Fruit fly (Drosophila melanogaster) whole organism, embryonic: ENCODE results near the gene nst.

Experiments used
- BEAF-32 ChIP-seq: fragments of 200-800 bp; sonication (Bioruptor generic); optimal IDR thresholded peaks from 3 replicates; lab custom pipeline; 2017; ENCODE audit warnings: missing biosample characterization, missing genetic modification characterization, mild to moderate bottlenecking, moderate library complexity, missing genetic modification reagents
- CG11695 ChIP-seq: fragments of 200-800 bp; sonication (Bioruptor generic); IDR thresholded peaks from 3 replicates; pipeline ENCODE4 v1.3.6; 2022; ENCODE audit warnings: missing biosample characterization, missing genetic modification characterization
- CG12155 ChIP-seq: fragments of 200-800 bp; sonication (Bioruptor generic); optimal IDR thresholded peaks from 3 replicates; lab custom pipeline; 2016; ENCODE audit warnings: missing biosample characterization, missing genetic modification characterization
- CG13624 ChIP-seq: fragments of 200-800 bp; sonication (Bioruptor generic); optimal IDR thresholded peaks from 2 replicates; lab custom pipeline; 2016; ENCODE audit warnings: missing biosample characterization, missing genetic modification characterization
- CG14441 ChIP-seq: fragments of 200-800 bp; sonication (Bioruptor generic); IDR thresholded peaks from 2 replicates; pipeline ENCODE4 v1.3.6; 2022; ENCODE audit warnings: missing biosample characterization, missing genetic modification characterization
- CG15479 ChIP-seq: fragments of 200-800 bp; sonication (Bioruptor generic); optimal IDR thresholded peaks from 3 replicates; lab custom pipeline; 2019; ENCODE audit warnings: missing biosample characterization, mild to moderate bottlenecking, missing genetic modification characterization, moderate library complexity
- CG16779 ChIP-seq: fragments of 200-800 bp; sonication (Bioruptor generic); IDR thresholded peaks from 2 replicates; pipeline ENCODE4 v1.3.6; 2022; ENCODE audit warnings: missing biosample characterization, missing genetic modification characterization
- CG18599 ChIP-seq: fragments of 200-800 bp; sonication (Bioruptor generic); optimal IDR thresholded peaks from 3 replicates; lab custom pipeline; 2017; ENCODE audit warnings: missing biosample characterization, missing genetic modification characterization, mild to moderate bottlenecking, moderate library complexity, missing genetic modification reagents
- CG32767 ChIP-seq: fragments of 200-800 bp; sonication (Bioruptor generic); IDR thresholded peaks from 2 replicates; pipeline ENCODE4 v1.3.6; 2022; ENCODE audit warnings: missing biosample characterization, missing genetic modification characterization
- CG3281 ChIP-seq: fragments of 200-800 bp; sonication (Bioruptor generic); optimal IDR thresholded peaks from 3 replicates; lab custom pipeline; 2017; ENCODE audit warnings: missing biosample characterization, mild to moderate bottlenecking, missing genetic modification characterization
- CG3847 ChIP-seq: fragments of 200-800 bp; sonication (Bioruptor generic); IDR thresholded peaks from 2 replicates; pipeline ENCODE4 v1.3.6; 2022; ENCODE audit warnings: missing biosample characterization, missing genetic modification characterization
- CG4707 ChIP-seq: fragments of 200-800 bp; sonication (Bioruptor generic); optimal IDR thresholded peaks from 2 replicates; lab custom pipeline; 2018; ENCODE audit warnings: missing biosample characterization, mild to moderate bottlenecking, missing genetic modification characterization, moderate library complexity
- CG5953 ChIP-seq: fragments of 200-800 bp; sonication (Bioruptor generic); IDR thresholded peaks from 2 replicates; pipeline ENCODE4 v1.3.6; 2022; ENCODE audit warnings: missing biosample characterization, missing genetic modification characterization
- CG6689 ChIP-seq: fragments of 200-800 bp; sonication (Bioruptor generic); IDR thresholded peaks from 2 replicates; pipeline ENCODE4 v1.3.6; 2022; ENCODE audit warnings: missing biosample characterization, missing genetic modification characterization
- CG7271 ChIP-seq: fragments of 200-800 bp; sonication (Bioruptor generic); optimal IDR thresholded peaks from 2 replicates; lab custom pipeline; 2018; ENCODE audit warnings: missing biosample characterization, mild to moderate bottlenecking, missing genetic modification characterization, moderate library complexity
- CG7372 ChIP-seq: fragments of 200-800 bp; sonication (Bioruptor generic); IDR thresholded peaks from 2 replicates; pipeline ENCODE4 v1.3.6; 2022; ENCODE audit warnings: missing biosample characterization, missing genetic modification characterization
- CG8281 ChIP-seq: fragments of 200-800 bp; sonication (Bioruptor generic); optimal IDR thresholded peaks from 2 replicates; lab custom pipeline; 2018; ENCODE audit warnings: missing biosample characterization, mild to moderate bottlenecking, missing genetic modification characterization, moderate library complexity
- CG9932 ChIP-seq: fragments of 200-800 bp; sonication (Bioruptor generic); IDR thresholded peaks from 2 replicates; pipeline ENCODE4 v1.3.6; 2022; ENCODE audit warnings: missing biosample characterization, missing genetic modification characterization
- CTCF ChIP-seq: fragments of 200-800 bp; sonication (Bioruptor generic); optimal IDR thresholded peaks from 2 replicates; lab custom pipeline; 2017; ENCODE audit warnings: missing biosample characterization, mild to moderate bottlenecking, missing genetic modification characterization, moderate library complexity
- Camta ChIP-seq: fragments of 200-800 bp; sonication (Bioruptor generic); optimal IDR thresholded peaks from 2 replicates; lab custom pipeline; 2016; ENCODE audit warnings: missing biosample characterization, missing genetic modification characterization
- D19B ChIP-seq: fragments of 200-800 bp; sonication (Bioruptor generic); optimal IDR thresholded peaks from 2 replicates; lab custom pipeline; 2017; ENCODE audit warnings: missing biosample characterization, mild to moderate bottlenecking, missing genetic modification characterization
- Hand ChIP-seq: fragments of 200-800 bp; sonication (Bioruptor generic); optimal IDR thresholded peaks from 2 replicates; lab custom pipeline; 2017; ENCODE audit warnings: mild to moderate bottlenecking, missing biosample characterization, missing genetic modification reagents, missing genetic modification characterization
- Hr3 ChIP-seq: fragments of 200-800 bp; sonication (Bioruptor generic); optimal IDR thresholded peaks from 3 replicates; lab custom pipeline; 2016; ENCODE audit warnings: missing biosample characterization, missing genetic modification characterization
- Hr51 ChIP-seq, 2 experiments: fragments of 200-800 bp; sonication (Bioruptor generic); optimal IDR thresholded peaks; 2 replicates in 1 of 2; 3 replicates in 1 of 2; lab custom pipeline; 2016 to 2018; ENCODE audit warnings: missing biosample characterization in 2 of 2, missing genetic modification characterization in 2 of 2, mild to moderate bottlenecking in 1 of 2, moderate library complexity in 1 of 2
- Jarid2 ChIP-seq: fragments of 200-800 bp; sonication (Bioruptor generic); optimal IDR thresholded peaks from 3 replicates; lab custom pipeline; 2017; ENCODE audit warnings: mild to moderate bottlenecking, missing biosample characterization, missing genetic modification reagents, missing genetic modification characterization
- Kr ChIP-seq: fragments of 200-800 bp; sonication (Bioruptor generic); optimal IDR thresholded peaks from 2 replicates; lab custom pipeline; 2017; ENCODE audit warnings: missing biosample characterization, mild to moderate bottlenecking, missing genetic modification characterization
- Optix ChIP-seq: fragments of 200-800 bp; sonication (Bioruptor generic); IDR thresholded peaks from 3 replicates; pipeline ENCODE4 v1.3.6; 2022; ENCODE audit warnings: missing biosample characterization, missing genetic modification characterization
- Scr ChIP-seq: fragments of 200-800 bp; sonication (Bioruptor generic); IDR thresholded peaks from 2 replicates; pipeline ENCODE4 v1.3.6; 2022; ENCODE audit warnings: missing biosample characterization, missing genetic modification characterization; ENCODE audit not compliant: partially characterized antibody
- Sin3A ChIP-seq: fragments of >200 bp; optimal IDR thresholded peaks from 2 replicates; lab custom pipeline; 2018
- Sox100B ChIP-seq: fragments of 200-800 bp; sonication (Bioruptor generic); optimal IDR thresholded peaks from 3 replicates; lab custom pipeline; 2018; ENCODE audit warnings: missing biosample characterization, mild to moderate bottlenecking, missing genetic modification characterization
- Sox102F ChIP-seq: fragments of 200-800 bp; sonication (Bioruptor generic); optimal IDR thresholded peaks from 2 replicates; lab custom pipeline; 2018; ENCODE audit warnings: missing biosample characterization, mild to moderate bottlenecking, missing genetic modification characterization, moderate library complexity
- TFAM ChIP-seq: fragments of 200-800 bp; sonication (Bioruptor generic); optimal IDR thresholded peaks from 2 replicates; lab custom pipeline; 2017; ENCODE audit warnings: missing biosample characterization, missing genetic modification characterization, inconsistent platforms
- Trl ChIP-seq, 3 experiments: fragments of >200 bp in 2 of 3; fragments of 200-800 bp in 1 of 3; sonication (Bioruptor generic) in 1 of 3; optimal IDR thresholded peaks; 2 replicates in 1 of 3; 3 replicates in 2 of 3; lab custom pipeline; 2016 to 2017; ENCODE audit warnings: missing biosample characterization in 1 of 3, missing genetic modification characterization in 1 of 3
- chinmo ChIP-seq: fragments of 200-800 bp; sonication (Bioruptor generic); IDR thresholded peaks from 4 replicates; pipeline ENCODE4 v1.3.6; 2022; ENCODE audit warnings: missing biosample characterization, missing genetic modification characterization; ENCODE audit not compliant: partially characterized antibody
- chm ChIP-seq: fragments of 200-800 bp; sonication (Bioruptor generic); IDR thresholded peaks from 2 replicates; pipeline ENCODE4 v1.3.6; 2022; ENCODE audit warnings: missing biosample characterization, missing genetic modification characterization
- crol ChIP-seq: fragments of 200-800 bp; sonication (Bioruptor generic); IDR thresholded peaks from 2 replicates; pipeline ENCODE4 v1.3.6; 2022; ENCODE audit warnings: missing biosample characterization, missing genetic modification characterization
- gem ChIP-seq: fragments of 200-800 bp; sonication (Bioruptor generic); optimal IDR thresholded peaks from 2 replicates; lab custom pipeline; 2019; ENCODE audit warnings: missing biosample characterization, mild to moderate bottlenecking, missing genetic modification characterization, moderate library complexity
- ken ChIP-seq: fragments of 200-800 bp; sonication (Bioruptor generic); IDR thresholded peaks from 3 replicates; pipeline ENCODE4 v1.3.6; 2022; ENCODE audit warnings: missing biosample characterization, missing genetic modification characterization
- repo ChIP-seq: fragments of 200-800 bp; sonication (Bioruptor generic); optimal IDR thresholded peaks from 2 replicates; lab custom pipeline; 2016; ENCODE audit warnings: missing biosample characterization, missing genetic modification characterization
- scrt ChIP-seq: fragments of 200-800 bp; sonication (Bioruptor generic); optimal IDR thresholded peaks from 2 replicates; lab custom pipeline; 2018; ENCODE audit warnings: missing biosample characterization, mild to moderate bottlenecking, missing genetic modification characterization, moderate library complexity
- sens ChIP-seq: fragments of 200-800 bp; sonication (Bioruptor generic); peaks from one replicate; lab custom pipeline; 2016; ENCODE audit warnings: missing biosample characterization, missing genetic modification characterization
- z ChIP-seq: fragments of 200-800 bp; sonication (Bioruptor generic); IDR thresholded peaks from 3 replicates; pipeline ENCODE4 v1.3.6; 2022; ENCODE audit warnings: missing biosample characterization, missing genetic modification characterization
- zf30C ChIP-seq: fragments of 200-800 bp; sonication (Bioruptor generic); optimal IDR thresholded peaks from 3 replicates; lab custom pipeline; 2018; ENCODE audit warnings: missing biosample characterization, mild to moderate bottlenecking, missing genetic modification characterization

The nst gene

dm6 chr3L:12496428-12497344 is 33.3 kb downstream of the nst start, which contains the start of gene CG10657 (continued):
- TF ChIP-seq Jarid2 (GFP tag; lab: Kevin White, UChicago) (peak; percentile 57), CG9932 (no peak), ken (no peak), z (GFP tag; lab: Robert Waterston, UW) (peak; percentile 96), CG3281 (GFP tag; lab: Kevin White, UChicago) (no peak), crol (peak; percentile 57; the same call in 1 of the 2 replicates), Hand (no peak), TFAM (GFP tag; lab: Kevin White, UChicago) (no peak), CG3847 (GFP tag; lab: Robert Waterston, UW) (no peak), gem (peak; percentile 7), CG18599 (GFP tag; lab: Kevin White, UChicago) (no peak), CG7372 (GFP tag; lab: Robert Waterston, UW) (no peak), Trl (optimal IDR thresholded peaks at IDR 0.05; lab: Kevin White, UChicago) (peak in 1 of 2 experiments; percentile 28), Trl (GFP tag; optimal IDR thresholded peaks at IDR 0.05; lab: Kevin White, UChicago) (no peak), CG16779 (GFP tag; lab: Robert Waterston, UW) (no peak), zf30C (GFP tag; lab: Kevin White, UChicago) (no peak), BEAF-32 (no peak), CG15479 (GFP tag; lab: Kevin White, UChicago) (no peak), CG11695 (GFP tag; lab: Robert Waterston, UW) (no peak), Kr (GFP tag; lab: Kevin White, UChicago) (no peak), D19B (GFP tag; lab: Kevin White, UChicago) (no peak), Scr (peak; percentile 29; the same call in 1 of the 2 replicates), CTCF (GFP tag; lab: Kevin White, UChicago) (no peak), CG7271 (tag; lab: Kevin White, UChicago) (no peak), Sox102F (GFP tag; lab: Kevin White, UChicago) (peak; percentile 4), chinmo (GFP tag; lab: Robert Waterston, UW) (peak; percentile 84; the same call in 2 of the 4 replicates), CG4707 (no peak), chm (GFP tag; lab: Robert Waterston, UW) (peak; percentile 55; the same call in 1 of the 2 replicates), Sin3A (no peak), CG6689 (GFP tag; lab: Robert Waterston, UW) (0 out of 2 replicates have a peak, but pooled peaks have one; percentile 11), CG8281 (tag; lab: Kevin White, UChicago) (no peak), Sox100B (GFP tag; lab: Kevin White, UChicago) (no peak), CG12155 (GFP tag; lab: Kevin White, UChicago) (no peak), CG5953 (no peak), Hr51 (GFP tag; optimal IDR thresholded peaks at IDR 0.05; lab: Kevin White, UChicago) (no peak), CG32767 (GFP tag; lab: Robert Waterston, UW) (no peak), Hr3 (no peak), Camta (no peak), repo (GFP tag; lab: Kevin White, UChicago) (no peak), scrt (GFP tag; lab: Kevin White, UChicago) (no peak), CG14441 (GFP tag; lab: Robert Waterston, UW) (peak; percentile 25; the same call in 1 of the 2 replicates), sens (GFP tag; lab: Kevin White, UChicago) (no peak), CG13624 (GFP tag; lab: Kevin White, UChicago) (no peak), Optix (GFP tag; lab: Robert Waterston, UW) (no peak)
